Fruit fly (Drosophila melanogaster) whole organism, embryonic: ENCODE measurements around the gene CG44158.

Source experiments
- Aef1 ChIP-seq: fragments of 200-800 bp; sonication (Bioruptor generic); IDR thresholded peaks from 3 replicates; pipeline ENCODE4 v1.3.6; 2022; ENCODE audit warnings: missing biosample characterization, missing genetic modification characterization
- Asciz ChIP-seq: fragments of 200-800 bp; sonication (Bioruptor generic); optimal IDR thresholded peaks from 2 replicates; lab custom pipeline; 2017; ENCODE audit warnings: missing biosample characterization, mild to moderate bottlenecking, missing genetic modification characterization, missing genetic modification reagents
- Blimp-1 ChIP-seq: fragments of 200-800 bp; sonication (Bioruptor generic); optimal IDR thresholded peaks from 3 replicates; lab custom pipeline; 2018; ENCODE audit warnings: missing biosample characterization, missing genetic modification characterization, mild to moderate bottlenecking, moderate library complexity, missing genetic modification reagents
- Bteb2 ChIP-seq: fragments of 200-800 bp; sonication (Bioruptor generic); optimal IDR thresholded peaks from 2 replicates; lab custom pipeline; 2016; ENCODE audit warnings: missing biosample characterization, missing genetic modification characterization
- CG10462 ChIP-seq: fragments of 200-800 bp; sonication (Bioruptor generic); optimal IDR thresholded peaks from 2 replicates; lab custom pipeline; 2016; ENCODE audit warnings: missing biosample characterization, missing genetic modification characterization
- CG11723 ChIP-seq: fragments of 200-800 bp; sonication (Bioruptor generic); optimal IDR thresholded peaks from 2 replicates; lab custom pipeline; 2017; ENCODE audit warnings: missing biosample characterization, mild to moderate bottlenecking, missing genetic modification characterization
- CG1233 ChIP-seq: fragments of 200-800 bp; sonication (Bioruptor generic); optimal IDR thresholded peaks from 4 replicates; lab custom pipeline; 2018; ENCODE audit warnings: missing biosample characterization, mild to moderate bottlenecking, missing genetic modification characterization
- CG13123 ChIP-seq: fragments of 200-800 bp; sonication (Bioruptor generic); optimal IDR thresholded peaks from 2 replicates; lab custom pipeline; 2016; ENCODE audit warnings: missing biosample characterization, missing genetic modification characterization
- CG17359 ChIP-seq: fragments of 200-800 bp; sonication (Bioruptor generic); optimal IDR thresholded peaks from 3 replicates; lab custom pipeline; 2018; ENCODE audit warnings: missing biosample characterization, mild to moderate bottlenecking, missing genetic modification characterization, moderate library complexity
- CG18476 ChIP-seq: fragments of 200-800 bp; sonication (Bioruptor generic); optimal IDR thresholded peaks from 2 replicates; lab custom pipeline; 2016; ENCODE audit warnings: missing biosample characterization, mild to moderate bottlenecking, missing genetic modification characterization
- CG18764 ChIP-seq: fragments of 200-800 bp; sonication (Bioruptor generic); optimal IDR thresholded peaks from 3 replicates; lab custom pipeline; 2016; ENCODE audit warnings: missing biosample characterization, missing genetic modification characterization
- CG31441 ChIP-seq: fragments of 200-800 bp; sonication (Bioruptor generic); IDR thresholded peaks from 2 replicates; pipeline ENCODE4 v1.3.6; 2022; ENCODE audit warnings: missing biosample characterization, missing genetic modification characterization
- CG32532 ChIP-seq: fragments of 200-800 bp; sonication (Bioruptor generic); IDR thresholded peaks from 2 replicates; pipeline ENCODE4 v1.3.6; 2022; ENCODE audit warnings: missing biosample characterization, missing genetic modification characterization
- CG32772 ChIP-seq: fragments of 200-800 bp; sonication (Bioruptor generic); IDR thresholded peaks from 2 replicates; pipeline ENCODE4 v1.3.6; 2022; ENCODE audit warnings: missing biosample characterization, missing genetic modification characterization
- CG5180 ChIP-seq: fragments of 200-800 bp; sonication (Bioruptor generic); optimal IDR thresholded peaks from 3 replicates; lab custom pipeline; 2017; ENCODE audit warnings: missing biosample characterization, missing genetic modification characterization, mild to moderate bottlenecking, moderate library complexity, missing genetic modification reagents
- CG6254 ChIP-seq: fragments of 200-800 bp; sonication (Bioruptor generic); optimal IDR thresholded peaks from 3 replicates; lab custom pipeline; 2017; ENCODE audit warnings: mild to moderate bottlenecking, missing biosample characterization, missing genetic modification reagents, missing genetic modification characterization
- CG6765 ChIP-seq: fragments of 200-800 bp; sonication (Bioruptor generic); optimal IDR thresholded peaks from 3 replicates; lab custom pipeline; 2017; ENCODE audit warnings: missing biosample characterization, mild to moderate bottlenecking, missing genetic modification characterization
- CG6791 ChIP-seq: fragments of 200-800 bp; sonication (Bioruptor generic); IDR thresholded peaks from 3 replicates; pipeline ENCODE4 v1.3.6; 2022; ENCODE audit warnings: missing biosample characterization, missing genetic modification characterization; ENCODE audit not compliant: partially characterized antibody
- CG7839 ChIP-seq: fragments of 200-800 bp; sonication (Bioruptor generic); optimal IDR thresholded peaks from 3 replicates; lab custom pipeline; 2018; ENCODE audit warnings: missing biosample characterization, mild to moderate bottlenecking, missing genetic modification characterization, moderate library complexity
- CG8765 ChIP-seq: fragments of 200-800 bp; sonication (Bioruptor generic); IDR thresholded peaks from 2 replicates; pipeline ENCODE4 v1.3.6; 2022; ENCODE audit warnings: missing biosample characterization, missing genetic modification characterization
- CG9215 ChIP-seq: fragments of 200-800 bp; sonication (Bioruptor generic); IDR thresholded peaks from 2 replicates; pipeline ENCODE4 v1.3.6; 2022; ENCODE audit warnings: missing biosample characterization, missing genetic modification characterization
- CG9817 ChIP-seq: fragments of 200-800 bp; sonication (Bioruptor generic); optimal IDR thresholded peaks from 2 replicates; lab custom pipeline; 2018; ENCODE audit warnings: missing biosample characterization, mild to moderate bottlenecking, missing genetic modification characterization, moderate library complexity
- Deaf1 ChIP-seq: fragments of 200-800 bp; optimal IDR thresholded peaks from 3 replicates; lab custom pipeline; 2019; ENCODE audit warnings: missing biosample characterization, mild to moderate bottlenecking, missing genetic modification characterization, moderate library complexity
- NC2α ChIP-seq: fragments of 200-800 bp; sonication (Bioruptor generic); optimal IDR thresholded peaks from 2 replicates; lab custom pipeline; 2016; ENCODE audit warnings: missing biosample characterization, missing genetic modification characterization
- Poxn ChIP-seq: fragments of 200-800 bp; sonication (Bioruptor generic); IDR thresholded peaks from 2 replicates; pipeline ENCODE4 v1.3.6; 2022; ENCODE audit warnings: missing biosample characterization, missing genetic modification characterization
- Ptx1 ChIP-seq: fragments of 200-800 bp; sonication (Bioruptor generic); IDR thresholded peaks from 2 replicates; pipeline ENCODE4 v1.3.6; 2022; ENCODE audit warnings: missing biosample characterization, missing genetic modification characterization
- Rfx ChIP-seq: fragments of 200-800 bp; sonication (Bioruptor generic); IDR thresholded peaks from 2 replicates; pipeline ENCODE4 v1.3.6; 2022; ENCODE audit warnings: missing biosample characterization, missing genetic modification characterization
- Side ChIP-seq: fragments of 200-800 bp; sonication (Bioruptor generic); optimal IDR thresholded peaks from 2 replicates; lab custom pipeline; 2016; ENCODE audit warnings: missing biosample characterization, missing genetic modification characterization
- TFAM ChIP-seq: fragments of 200-800 bp; sonication (Bioruptor generic); optimal IDR thresholded peaks from 2 replicates; lab custom pipeline; 2017; ENCODE audit warnings: missing biosample characterization, missing genetic modification characterization, inconsistent platforms
- ab ChIP-seq: fragments of 200-800 bp; sonication (Bioruptor generic); optimal IDR thresholded peaks from 2 replicates; lab custom pipeline; 2016; ENCODE audit warnings: missing biosample characterization, missing genetic modification characterization
- ara ChIP-seq: fragments of 200-800 bp; sonication (Bioruptor generic); IDR thresholded peaks from 2 replicates; pipeline ENCODE4 v1.3.6; 2022; ENCODE audit warnings: missing biosample characterization, missing genetic modification characterization
- bigmax ChIP-seq: fragments of 200-800 bp; sonication (Bioruptor generic); optimal IDR thresholded peaks from 2 replicates; lab custom pipeline; 2018; ENCODE audit warnings: missing biosample characterization, mild to moderate bottlenecking, missing genetic modification characterization
- cad ChIP-seq: fragments of >200 bp; optimal IDR thresholded peaks from 2 replicates; lab custom pipeline; 2017; ENCODE audit warnings: missing biosample characterization, missing genetic modification characterization
- chm ChIP-seq: fragments of 200-800 bp; sonication (Bioruptor generic); IDR thresholded peaks from 2 replicates; pipeline ENCODE4 v1.3.6; 2022; ENCODE audit warnings: missing biosample characterization, missing genetic modification characterization
- cwo ChIP-seq: fragments of 200-800 bp; sonication (Bioruptor generic); optimal IDR thresholded peaks from 3 replicates; lab custom pipeline; 2017; ENCODE audit warnings: missing biosample characterization, missing genetic modification characterization, mild to moderate bottlenecking, moderate library complexity, missing genetic modification reagents
- ftz-f1 ChIP-seq: fragments of 200-800 bp; sonication (Bioruptor generic); optimal IDR thresholded peaks from 2 replicates; lab custom pipeline; 2016; ENCODE audit warnings: missing biosample characterization, missing genetic modification characterization
- gem ChIP-seq: fragments of 200-800 bp; sonication (Bioruptor generic); optimal IDR thresholded peaks from 2 replicates; lab custom pipeline; 2019; ENCODE audit warnings: missing biosample characterization, mild to moderate bottlenecking, missing genetic modification characterization, moderate library complexity
- insv ChIP-seq, 2 experiments: fragments of 200-800 bp; sonication (Bioruptor generic); optimal IDR thresholded peaks; 3 replicates each; lab custom pipeline; 2016 to 2018; ENCODE audit warnings: missing biosample characterization in 2 of 2, missing genetic modification characterization in 2 of 2
- inv ChIP-seq: fragments of 200-800 bp; sonication (Bioruptor generic); IDR thresholded peaks from 2 replicates; pipeline ENCODE4 v1.3.6; 2022; ENCODE audit warnings: missing biosample characterization, missing genetic modification characterization; ENCODE audit not compliant: partially characterized antibody
- lola ChIP-seq, 3 experiments: fragments of >200 bp in 2 of 3; fragments of 200-800 bp in 1 of 3; sonication (Bioruptor generic) in 1 of 3; optimal IDR thresholded peaks; 2 replicates each; lab custom pipeline; 2017 to 2019; ENCODE audit warnings: missing biosample characterization in 3 of 3, missing genetic modification characterization in 3 of 3, mild to moderate bottlenecking in 1 of 3, moderate library complexity in 1 of 3
- nerfin-1 ChIP-seq: fragments of 200-800 bp; sonication (Bioruptor generic); optimal IDR thresholded peaks from 3 replicates; lab custom pipeline; 2019; ENCODE audit warnings: missing biosample characterization, mild to moderate bottlenecking, missing genetic modification characterization, moderate library complexity
- org-1 ChIP-seq: fragments of 200-800 bp; sonication (Bioruptor generic); optimal IDR thresholded peaks from 2 replicates; lab custom pipeline; 2017; ENCODE audit warnings: missing biosample characterization, missing genetic modification characterization
- pho ChIP-seq: fragments of 200-800 bp; sonication (Bioruptor generic); optimal IDR thresholded peaks from 2 replicates; lab custom pipeline; 2016; ENCODE audit warnings: missing biosample characterization, missing genetic modification characterization
- pnt ChIP-seq: fragments of 200-800 bp; sonication (Bioruptor generic); optimal IDR thresholded peaks from 3 replicates; lab custom pipeline; 2016; ENCODE audit warnings: missing biosample characterization, missing genetic modification characterization
- pzg ChIP-seq: fragments of 200-800 bp; sonication (Bioruptor generic); optimal IDR thresholded peaks from 3 replicates; lab custom pipeline; 2018; ENCODE audit warnings: missing biosample characterization, mild to moderate bottlenecking, missing genetic modification characterization, moderate library complexity
- row ChIP-seq: fragments of 200-800 bp; sonication (Bioruptor generic); IDR thresholded peaks from 3 replicates; pipeline ENCODE4 v1.3.6; 2022; ENCODE audit warnings: missing biosample characterization, missing genetic modification characterization
- toy ChIP-seq: fragments of 200-800 bp; sonication (Bioruptor generic); IDR thresholded peaks from 2 replicates; pipeline ENCODE4 v1.3.6; 2022; ENCODE audit warnings: missing biosample characterization, missing genetic modification characterization
- tup ChIP-seq: fragments of 200-800 bp; sonication (Bioruptor generic); optimal IDR thresholded peaks from 2 replicates; lab custom pipeline; 2016; ENCODE audit warnings: missing biosample characterization, mild to moderate bottlenecking, missing genetic modification characterization, moderate library complexity
- unc-4 ChIP-seq: fragments of 200-800 bp; sonication (Bioruptor generic); IDR thresholded peaks from 2 replicates; pipeline ENCODE4 v1.3.6; 2022; ENCODE audit warnings: missing biosample characterization, missing genetic modification characterization; ENCODE audit not compliant: partially characterized antibody

CG44158 gene

dm6 chr3R:18164052-18164722 is 44.4 kb upstream of the CG44158 start, which contains the start of the genes CG7218 and Cbp20 (continued):
- TF ChIP-seq CG18476 (GFP tag; lab: Kevin White, UChicago) (peak; percentile 61), ara (0 out of 2 replicates have a peak, but pooled peaks have one; percentile 22), cwo (GFP tag; lab: Kevin White, UChicago) (peak; percentile 49), Deaf1 (tag; lab: Kevin White, UChicago) (peak; percentile 47), CG9817 (tag; lab: Kevin White, UChicago) (peak; percentile 69), ftz-f1 (GFP tag; lab: Kevin White, UChicago) (no peak), ab (GFP tag; lab: Kevin White, UChicago) (no peak), CG18764 (peak; percentile 47), CG13123 (GFP tag; lab: Kevin White, UChicago) (peak; percentile 65), nerfin-1 (tag; lab: Kevin White, UChicago) (peak; percentile 50), cad (GFP tag; lab: Kevin White, UChicago) (no peak), CG6254 (GFP tag; lab: Kevin White, UChicago) (peak; percentile 37), chm (GFP tag; lab: Robert Waterston, UW) (peak; percentile 58; the same call in 1 of the 2 replicates), CG1233 (GFP tag; lab: Kevin White, UChicago) (peak; percentile 67), CG5180 (GFP tag; lab: Kevin White, UChicago) (no peak), CG10462 (peak; percentile 45), bigmax (no peak), CG6791 (GFP tag; lab: Robert Waterston, UW) (peak; percentile 68), unc-4 (GFP tag; lab: Robert Waterston, UW) (peak; percentile 90), CG7839 (peak; percentile 65), lola (GFP tag; optimal IDR thresholded peaks at IDR 0.05; lab: Kevin White, UChicago) (peak in 1 of 3 experiments; percentile 60), org-1 (GFP tag; lab: Kevin White, UChicago) (no peak), toy (GFP tag; lab: Robert Waterston, UW) (no peak), CG32532 (GFP tag; lab: Robert Waterston, UW) (peak; percentile 90), Side (GFP tag; lab: Kevin White, UChicago) (no peak), Rfx (GFP tag; lab: Robert Waterston, UW) (peak; percentile 93), CG9215 (GFP tag; lab: Robert Waterston, UW) (peak; percentile 79), Aef1 (GFP tag; lab: Robert Waterston, UW) (peak; percentile 69; the same call in 2 of the 3 replicates), Asciz (GFP tag; lab: Kevin White, UChicago) (no peak), NC2α (GFP tag; lab: Kevin White, UChicago) (no peak), tup (GFP tag; lab: Kevin White, UChicago) (peak; percentile 43), CG6765 (no peak), inv (GFP tag; lab: Robert Waterston, UW) (peak; percentile 80), CG17359 (tag; lab: Kevin White, UChicago) (peak; percentile 64), CG31441 (GFP tag; lab: Robert Waterston, UW) (peak; percentile 65), Ptx1 (GFP tag; lab: Robert Waterston, UW) (peak; percentile 83), pnt (GFP tag; lab: Kevin White, UChicago) (peak; percentile 21), TFAM (GFP tag; lab: Kevin White, UChicago) (no peak), CG32772 (GFP tag; lab: Robert Waterston, UW) (peak; percentile 57; the same call in 1 of the 2 replicates), Poxn (peak; percentile 13; the same call in 1 of the 2 replicates), Bteb2 (GFP tag; lab: Kevin White, UChicago) (peak; percentile 68), CG8765 (peak; percentile 60), pho (peak; percentile 64), insv (GFP tag; optimal IDR thresholded peaks at IDR 0.05; lab: Kevin White, UChicago) (peak in 1 of 2 experiments; percentile 75), gem (tag; lab: Kevin White, UChicago) (peak; percentile 78), CG11723 (GFP tag; lab: Kevin White, UChicago) (peak; percentile 34), row (GFP tag; lab: Robert Waterston, UW) (peak; percentile 91), Blimp-1 (GFP tag; lab: Kevin White, UChicago) (peak; percentile 54), pzg (GFP tag; lab: Kevin White, UChicago) (peak; percentile 69)
